Worm (Caenorhabditis elegans) whole organism, L3 larva: Measurements from ENCODE around the gene clec-194.

Source experiments
- R02D3.7 ChIP-seq: fragments of 150-350 bp; optimal IDR thresholded peaks from 2 replicates; lab custom pipeline; 2014; ENCODE audit warnings: missing biosample characterization, missing genetic modification characterization
- ZK546.5 ChIP-seq: sonication (generic microtip); optimal IDR thresholded peaks from 2 replicates; lab custom pipeline; 2017; ENCODE audit warnings: missing biosample characterization, missing genetic modification characterization
- aly-2 ChIP-seq: fragments of 150-350 bp; optimal IDR thresholded peaks from 2 replicates; lab custom pipeline; 2014; ENCODE audit warnings: missing biosample characterization, missing genetic modification characterization
- ama-1 ChIP-seq: fragments of 150-350 bp; optimal IDR thresholded peaks from 2 replicates; lab custom pipeline; 2018
- ceh-28 ChIP-seq: fragments of 150-350 bp; optimal IDR thresholded peaks from 2 replicates; lab custom pipeline; 2014; ENCODE audit warnings: missing biosample characterization, missing genetic modification reagents, missing genetic modification characterization
- ceh-82 ChIP-seq: fragments of 150-350 bp; optimal IDR thresholded peaks from 2 replicates; lab custom pipeline; 2014; ENCODE audit warnings: missing biosample characterization, missing genetic modification characterization
- egl-27 ChIP-seq: sonication (generic microtip); optimal IDR thresholded peaks from 4 replicates; lab custom pipeline; 2017; ENCODE audit warnings: missing biosample characterization, missing genetic modification reagents, missing genetic modification characterization
- egl-5 ChIP-seq: fragments of 150-350 bp; optimal IDR thresholded peaks from 2 replicates; lab custom pipeline; 2017; ENCODE audit warnings: missing biosample characterization, missing genetic modification reagents, missing genetic modification characterization, inconsistent platforms
- elt-1 ChIP-seq: fragments of 150-350 bp; optimal IDR thresholded peaks from 2 replicates; lab custom pipeline; 2014; ENCODE audit warnings: missing biosample characterization, missing genetic modification characterization
- elt-2 ChIP-seq: sonication (generic microtip); optimal IDR thresholded peaks from 2 replicates; lab custom pipeline; 2016; ENCODE audit warnings: missing genetic modification reagents, mild to moderate bottlenecking, missing genetic modification characterization, missing compliant biosample characterization
- elt-3 ChIP-seq, 3 experiments: fragments of 150-350 bp in 1 of 3; sonication (generic microtip) in 2 of 3; optimal IDR thresholded peaks; 2 replicates in 2 of 3; 4 replicates in 1 of 3; lab custom pipeline; 2014 to 2017; ENCODE audit warnings: missing biosample characterization in 3 of 3, missing genetic modification characterization in 3 of 3
- eor-1 ChIP-seq, 2 experiments: fragments of 150-350 bp; optimal IDR thresholded peaks; 2 replicates each; lab custom pipeline; 2014 to 2018; ENCODE audit warnings: missing biosample characterization in 2 of 2, missing genetic modification characterization in 2 of 2
- fkh-2 ChIP-seq: fragments of 150-350 bp; optimal IDR thresholded peaks from 2 replicates; lab custom pipeline; 2014; ENCODE audit warnings: missing biosample characterization, missing genetic modification reagents, missing genetic modification characterization
- hmg-11 ChIP-seq: sonication (generic microtip); optimal IDR thresholded peaks from 2 replicates; lab custom pipeline; 2016; ENCODE audit warnings: missing genetic modification characterization, missing compliant biosample characterization
- jun-1 ChIP-seq: fragments of 150-350 bp; optimal IDR thresholded peaks from 2 replicates; lab custom pipeline; 2014; ENCODE audit warnings: missing biosample characterization, missing genetic modification reagents, missing genetic modification characterization
- lin-15B ChIP-seq: fragments of 150-350 bp; optimal IDR thresholded peaks from 2 replicates; lab custom pipeline; 2014; ENCODE audit warnings: missing biosample characterization, missing genetic modification characterization
- lin-39 ChIP-seq: fragments of 150-350 bp; optimal IDR thresholded peaks from 2 replicates; lab custom pipeline; 2018; ENCODE audit warnings: missing biosample characterization, missing genetic modification reagents, missing genetic modification characterization
- lsy-12 ChIP-seq: sonication (generic microtip); optimal IDR thresholded peaks from 2 replicates; lab custom pipeline; 2016; ENCODE audit warnings: mild to moderate bottlenecking, missing genetic modification characterization, missing compliant biosample characterization
- mml-1 ChIP-seq: fragments of 150-350 bp; sonication (generic microtip); optimal IDR thresholded peaks from 3 replicates; lab custom pipeline; 2014; ENCODE audit warnings: missing biosample characterization, missing genetic modification characterization
- nhr-11 ChIP-seq: fragments of 150-350 bp; optimal IDR thresholded peaks from 2 replicates; lab custom pipeline; 2014; ENCODE audit warnings: missing biosample characterization, missing genetic modification characterization
- nhr-12 ChIP-seq: fragments of 150-350 bp; optimal IDR thresholded peaks from 2 replicates; lab custom pipeline; 2014; ENCODE audit warnings: missing biosample characterization, missing genetic modification characterization
- nhr-23 ChIP-seq: fragments of 150-350 bp; optimal IDR thresholded peaks from 2 replicates; lab custom pipeline; 2014; ENCODE audit warnings: missing biosample characterization, missing genetic modification reagents, missing genetic modification characterization
- nhr-237 ChIP-seq: fragments of 150-350 bp; optimal IDR thresholded peaks from 2 replicates; lab custom pipeline; 2014; ENCODE audit warnings: missing biosample characterization, missing genetic modification characterization
- nhr-28 ChIP-seq: fragments of 150-350 bp; optimal IDR thresholded peaks from 2 replicates; lab custom pipeline; 2014; ENCODE audit warnings: missing biosample characterization, missing genetic modification characterization
- nhr-43 ChIP-seq: sonication (generic microtip); optimal IDR thresholded peaks from 2 replicates; lab custom pipeline; 2016; ENCODE audit warnings: mild to moderate bottlenecking, missing genetic modification characterization, missing compliant biosample characterization; ENCODE audit not compliant: poor library complexity, severe bottlenecking
- nhr-67 ChIP-seq: fragments of 150-350 bp; optimal IDR thresholded peaks from 2 replicates; lab custom pipeline; 2014; ENCODE audit warnings: missing biosample characterization, missing genetic modification characterization
- sea-2 ChIP-seq: fragments of 150-350 bp; sonication (generic microtip); optimal IDR thresholded peaks from 4 replicates; lab custom pipeline; 2014; ENCODE audit warnings: missing biosample characterization, missing genetic modification reagents, missing genetic modification characterization
- skn-1 ChIP-seq: fragments of 150-350 bp; optimal IDR thresholded peaks from 2 replicates; lab custom pipeline; 2014; ENCODE audit warnings: missing biosample characterization, missing genetic modification characterization
- snpc-4 ChIP-seq: fragments of 150-350 bp; optimal IDR thresholded peaks from 2 replicates; lab custom pipeline; 2014; ENCODE audit warnings: missing biosample characterization, missing genetic modification characterization
- tbx-2 ChIP-seq: sonication (generic microtip); optimal IDR thresholded peaks from 2 replicates; lab custom pipeline; 2016; ENCODE audit warnings: mild to moderate bottlenecking, missing genetic modification characterization, missing compliant biosample characterization
- unc-39 ChIP-seq: sonication (generic microtip); optimal IDR thresholded peaks from 4 replicates; lab custom pipeline; 2017; ENCODE audit warnings: missing biosample characterization, missing genetic modification characterization
- unc-62 ChIP-seq: fragments of 150-350 bp; sonication (generic microtip); optimal IDR thresholded peaks from 4 replicates; lab custom pipeline; 2014; ENCODE audit warnings: missing biosample characterization, missing genetic modification reagents, missing genetic modification characterization

Gene clec-194

ce11 chrIV:16865487-16865886, 34.0 kb downstream of the clec-194 start, which contains the start of gene gtsf-1 (continued):
- TF ChIP-seq snpc-4 (peak; percentile 56), egl-27 (tag; lab: Kevin White, UChicago) (no peak), unc-39 (tag; lab: Kevin White, UChicago) (no peak), fkh-2 (no peak)

ce11 chrIV:16867223-16867622, 35.8 kb downstream of the clec-194 start, which contains the start of gene T06A10.107:
TSS of gene T06A10.107 (plus strand) at chrIV:16867523.
- no peak for TF ChIP-seq jun-1 (tag; lab: Kevin White, UChicago)
- TF ChIP-seq nhr-11 = no peak
- no peak for TF ChIP-seq egl-5 (tag; lab: Kevin White, UChicago)
- TF ChIP-seq lin-39 (tag; lab: Kevin White, UChicago) = no peak
- TF ChIP-seq ZK546.5 (tag; lab: Kevin White, UChicago) = no peak
- TF ChIP-seq nhr-23 = no peak
- no peak for TF ChIP-seq hmg-11 (tag; lab: Kevin White, UChicago)
- TF ChIP-seq mml-1 (tag; lab: Kevin White, UChicago) = no peak
- no peak for TF ChIP-seq nhr-28
- no peak for TF ChIP-seq sea-2
- no peak for TF ChIP-seq R02D3.7 (tag; lab: Kevin White, UChicago)
- no peak for TF ChIP-seq unc-39 (tag; lab: Kevin White, UChicago)
- TF ChIP-seq eor-1 (tag; optimal IDR thresholded peaks at IDR 0.05; lab: Kevin White, UChicago) = no peak
- no peak for TF ChIP-seq nhr-12 (tag; lab: Kevin White, UChicago)
- no peak for TF ChIP-seq fkh-2
- TF ChIP-seq elt-3 (tag; optimal IDR thresholded peaks at IDR 0.05; lab: Kevin White, UChicago) = no peak
- TF ChIP-seq nhr-237 (tag; lab: Kevin White, UChicago) = no peak
- TF ChIP-seq snpc-4 = no peak
- TF ChIP-seq egl-27 (tag; lab: Kevin White, UChicago) = no peak
- TF ChIP-seq, all 47 proteins: peak for 0

- TF ChIP-seq unc-62 (GFP tag; lab: Kevin White, UChicago) = no peak
- no peak for TF ChIP-seq ceh-28 (tag; lab: Kevin White, UChicago)
- no peak for TF ChIP-seq nhr-43 (tag; lab: Kevin White, UChicago)
- TF ChIP-seq tbx-2 (tag; lab: Kevin White, UChicago) = no peak
- no peak for TF ChIP-seq ceh-82 (tag; lab: Kevin White, UChicago)
- TF ChIP-seq hmg-11 (tag; lab: Kevin White, UChicago) = no peak
- no peak for TF ChIP-seq lsy-12
- no peak for TF ChIP-seq elt-2 (tag; lab: Kevin White, UChicago)
- no peak for TF ChIP-seq nhr-11
- TF ChIP-seq lin-39 (tag; lab: Kevin White, UChicago) = no peak
- no peak for TF ChIP-seq nhr-237 (tag; lab: Kevin White, UChicago)
- no peak for TF ChIP-seq nhr-67
- no peak for TF ChIP-seq skn-1 (tag; lab: Kevin White, UChicago)
- TF ChIP-seq lin-15B (tag; lab: Kevin White, UChicago) = no peak
- TF ChIP-seq ama-1 (lab: Kevin White, UChicago) = no peak
- TF ChIP-seq elt-1 (tag; lab: Kevin White, UChicago) = no peak
- TF ChIP-seq unc-39 (tag; lab: Kevin White, UChicago) = no peak
- no peak for TF ChIP-seq nhr-28
- no peak for TF ChIP-seq mml-1 (tag; lab: Kevin White, UChicago)
- TF ChIP-seq aly-2 (tag; lab: Kevin White, UChicago) = no peak
Measured at ce11 chrIV:16868900-16869299, 37.4 kb downstream of the clec-194 start, which contains the start of gene T06A10.106. TSS of gene T06A10.106 (minus strand) at chrIV:16869000.
